Fruit fly (Drosophila melanogaster): ENCODE results near the gene CG10874.

CG10874 gene

dm6 chr2L:2195328-2195727 is 3.1 kb upstream of the CG10874 start:
- TF ChIP-seq CTCF (optimal IDR thresholded peaks at IDR 0.05) = peak; percentile 51 to 54
- TF ChIP-seq CG8478 (optimal IDR thresholded peaks at IDR 0.05) = no peak

- no peak for TF ChIP-seq CG8478 (optimal IDR thresholded peaks at IDR 0.05)
- no peak for TF ChIP-seq CTCF (optimal IDR thresholded peaks at IDR 0.05)
Measured at dm6 chr2L:2194305-2194828, 2.2 kb upstream of the CG10874 start.

dm6 chr2L:2193357-2193780 is 1.2 kb upstream of the CG10874 start:
- no peak for TF ChIP-seq CG8478 (optimal IDR thresholded peaks at IDR 0.05)
- peak in 1 of 2 experiments; percentile 10 for TF ChIP-seq CTCF (optimal IDR thresholded peaks at IDR 0.05)

- no peak for TF ChIP-seq CG8478 (optimal IDR thresholded peaks at IDR 0.05)
- no peak for TF ChIP-seq CTCF (optimal IDR thresholded peaks at IDR 0.05)
Measured at dm6 chr2L:2191404-2191803, 782 bp downstream of the CG10874 start.

- TF ChIP-seq CTCF (optimal IDR thresholded peaks at IDR 0.05) (no peak), CG8478 (optimal IDR thresholded peaks at IDR 0.05) (no peak)
Measured at dm6 chr2L:2190684-2191083, 1.5 kb downstream of the CG10874 start.

dm6 chr2L:2189100-2189499 is 3.1 kb downstream of the CG10874 start:
- TF ChIP-seq CG8478 (optimal IDR thresholded peaks at IDR 0.05) (no peak), CTCF (optimal IDR thresholded peaks at IDR 0.05) (no peak)

dm6 chr2L:2187411-2187810 is 4.8 kb downstream of the CG10874 start:
- TF ChIP-seq CG8478 (optimal IDR thresholded peaks at IDR 0.05) (no peak), CTCF (optimal IDR thresholded peaks at IDR 0.05) (no peak)

dm6 chr2L:2185373-2185772 is 6.8 kb downstream of the CG10874 start:
- TF ChIP-seq CG8478 (optimal IDR thresholded peaks at IDR 0.05) (no peak), CTCF (optimal IDR thresholded peaks at IDR 0.05) (no peak)

dm6 chr2L:2184659-2185058 is 7.5 kb downstream of the CG10874 start:
- TF ChIP-seq CG8478 (optimal IDR thresholded peaks at IDR 0.05) (no peak), CTCF (optimal IDR thresholded peaks at IDR 0.05) (no peak)

- TF ChIP-seq CTCF (optimal IDR thresholded peaks at IDR 0.05) = no peak
- no peak for TF ChIP-seq CG8478 (optimal IDR thresholded peaks at IDR 0.05)
Measured at dm6 chr2L:2184129-2184528, 8.1 kb downstream of the CG10874 start.

dm6 chr2L:2182735-2183340 is 9.3 kb downstream of the CG10874 start:
- TF ChIP-seq CG8478 (optimal IDR thresholded peaks at IDR 0.05) = no peak
- TF ChIP-seq CTCF (optimal IDR thresholded peaks at IDR 0.05) = no peak

dm6 chr2L:2181971-2182643 is 10.1 kb downstream of the CG10874 start:
- TF ChIP-seq CG8478 (optimal IDR thresholded peaks at IDR 0.05) = no peak
- TF ChIP-seq CTCF (optimal IDR thresholded peaks at IDR 0.05) = no peak

- no peak for TF ChIP-seq CTCF (optimal IDR thresholded peaks at IDR 0.05)
- no peak for TF ChIP-seq CG8478 (optimal IDR thresholded peaks at IDR 0.05)
Measured at dm6 chr2L:2180665-2181064, 11.5 kb downstream of the CG10874 start.

- TF ChIP-seq CG8478 (optimal IDR thresholded peaks at IDR 0.05) (no peak), CTCF (optimal IDR thresholded peaks at IDR 0.05) (no peak)
Measured at dm6 chr2L:2180120-2180539, 12.1 kb downstream of the CG10874 start.

- TF ChIP-seq CG8478 (optimal IDR thresholded peaks at IDR 0.05) (no peak), CTCF (optimal IDR thresholded peaks at IDR 0.05) (no peak)
Measured at dm6 chr2L:2179366-2179765, 12.8 kb downstream of the CG10874 start.

dm6 chr2L:2178810-2179143 is 13.4 kb downstream of the CG10874 start:
- no peak for TF ChIP-seq CG8478 (optimal IDR thresholded peaks at IDR 0.05)

Data from S2 (cell line).